Fruit fly (Drosophila melanogaster) whole organism, embryonic: ENCODE results near the gene Ythdf.
A peak's percentile ranks its signal among the peaks of the same experiment; 100 is the strongest.

Source experiments
- Asciz ChIP-seq: fragments of 200-800 bp; sonication (Bioruptor generic); optimal IDR thresholded peaks from 2 replicates; lab custom pipeline; 2017; ENCODE audit warnings: missing biosample characterization, mild to moderate bottlenecking, missing genetic modification characterization, missing genetic modification reagents
- Atf-2 ChIP-seq: fragments of 200-800 bp; sonication (Bioruptor generic); optimal IDR thresholded peaks from 2 replicates; lab custom pipeline; 2016; ENCODE audit warnings: missing biosample characterization, missing genetic modification characterization
- BEAF-32 ChIP-seq: fragments of 200-800 bp; sonication (Bioruptor generic); optimal IDR thresholded peaks from 3 replicates; lab custom pipeline; 2017; ENCODE audit warnings: missing biosample characterization, missing genetic modification characterization, mild to moderate bottlenecking, moderate library complexity, missing genetic modification reagents
- Bgb ChIP-seq: fragments of 200-800 bp; sonication (Bioruptor generic); IDR thresholded peaks from 2 replicates; pipeline ENCODE4 v1.3.6; 2022; ENCODE audit warnings: missing biosample characterization, missing genetic modification characterization; ENCODE audit not compliant: partially characterized antibody
- Bteb2 ChIP-seq: fragments of 200-800 bp; sonication (Bioruptor generic); optimal IDR thresholded peaks from 2 replicates; lab custom pipeline; 2016; ENCODE audit warnings: missing biosample characterization, missing genetic modification characterization
- CG13775 ChIP-seq: fragments of 200-800 bp; sonication (Bioruptor generic); optimal IDR thresholded peaks from 3 replicates; lab custom pipeline; 2017; ENCODE audit warnings: missing biosample characterization, mild to moderate bottlenecking, missing genetic modification characterization
- CG14860 ChIP-seq: fragments of 200-800 bp; sonication (Bioruptor generic); IDR thresholded peaks from 3 replicates; pipeline ENCODE4 v1.3.6; 2022; ENCODE audit warnings: missing biosample characterization, missing genetic modification characterization; ENCODE audit not compliant: partially characterized antibody
- CG15073 ChIP-seq: fragments of 200-800 bp; sonication (Bioruptor generic); optimal IDR thresholded peaks from 2 replicates; lab custom pipeline; 2016; ENCODE audit warnings: missing biosample characterization, missing genetic modification characterization
- CG17186 ChIP-seq: fragments of 200-800 bp; sonication (Bioruptor generic); optimal IDR thresholded peaks from 3 replicates; lab custom pipeline; 2017; ENCODE audit warnings: missing biosample characterization, missing genetic modification reagents, missing genetic modification characterization
- CG17912 ChIP-seq: fragments of 200-800 bp; sonication (Bioruptor generic); optimal IDR thresholded peaks from 2 replicates; lab custom pipeline; 2018; ENCODE audit warnings: missing biosample characterization, mild to moderate bottlenecking, missing genetic modification characterization
- CG1832 ChIP-seq: fragments of 200-800 bp; sonication (Bioruptor generic); optimal IDR thresholded peaks from 2 replicates; lab custom pipeline; 2017; ENCODE audit warnings: missing biosample characterization, mild to moderate bottlenecking, missing genetic modification characterization, inconsistent platforms
- CG30020 ChIP-seq: fragments of 200-800 bp; optimal IDR thresholded peaks from 2 replicates; lab custom pipeline; 2019; ENCODE audit warnings: missing biosample characterization, mild to moderate bottlenecking, missing genetic modification characterization, moderate library complexity
- CG31365 ChIP-seq: fragments of 200-800 bp; sonication (Bioruptor generic); optimal IDR thresholded peaks from 2 replicates; lab custom pipeline; 2018; ENCODE audit warnings: missing biosample characterization, mild to moderate bottlenecking, missing genetic modification characterization
- CG4854 ChIP-seq: fragments of 200-800 bp; sonication (Bioruptor generic); optimal IDR thresholded peaks from 2 replicates; lab custom pipeline; 2016; ENCODE audit warnings: missing biosample characterization, missing genetic modification characterization, inconsistent platforms
- CG6813 ChIP-seq: fragments of 200-800 bp; sonication (Bioruptor generic); optimal IDR thresholded peaks from 2 replicates; lab custom pipeline; 2017; ENCODE audit warnings: missing biosample characterization, missing genetic modification characterization, mild to moderate bottlenecking, moderate library complexity, missing genetic modification reagents
- CG9437 ChIP-seq: fragments of 200-800 bp; sonication (Bioruptor generic); optimal IDR thresholded peaks from 2 replicates; lab custom pipeline; 2018; ENCODE audit warnings: missing biosample characterization, mild to moderate bottlenecking, missing genetic modification characterization
- CG9876 ChIP-seq: fragments of 200-800 bp; sonication (Bioruptor generic); optimal IDR thresholded peaks from 2 replicates; lab custom pipeline; 2016; ENCODE audit warnings: missing biosample characterization, missing genetic modification characterization
- Chrac-16 ChIP-seq: fragments of 200-800 bp; sonication (Bioruptor generic); optimal IDR thresholded peaks from 3 replicates; lab custom pipeline; 2016; ENCODE audit warnings: missing biosample characterization, missing genetic modification characterization
- CkIIα-i1 ChIP-seq: fragments of 200-800 bp; sonication (Bioruptor generic); IDR thresholded peaks from 2 replicates; pipeline ENCODE4 v1.3.6; 2022; ENCODE audit warnings: missing biosample characterization, missing genetic modification characterization
- Dip3 ChIP-seq: fragments of 200-800 bp; sonication (Bioruptor generic); optimal IDR thresholded peaks from 3 replicates; lab custom pipeline; 2016; ENCODE audit warnings: missing biosample characterization, missing genetic modification characterization
- Dp ChIP-seq: fragments of 200-800 bp; sonication (Bioruptor generic); optimal IDR thresholded peaks from 2 replicates; lab custom pipeline; 2018; ENCODE audit warnings: missing biosample characterization, mild to moderate bottlenecking, missing genetic modification characterization, moderate library complexity
- Fer2 ChIP-seq: fragments of 200-800 bp; sonication (Bioruptor generic); optimal IDR thresholded peaks from 2 replicates; lab custom pipeline; 2018; ENCODE audit warnings: missing biosample characterization, mild to moderate bottlenecking, missing genetic modification characterization, moderate library complexity
- Gsc ChIP-seq: fragments of 200-800 bp; sonication (Bioruptor generic); IDR thresholded peaks from 2 replicates; pipeline ENCODE4 v1.3.6; 2022; ENCODE audit warnings: missing biosample characterization, missing genetic modification characterization
- HLH4C ChIP-seq: fragments of 200-800 bp; sonication (Bioruptor generic); IDR thresholded peaks from 3 replicates; pipeline ENCODE4 v1.3.6; 2022; ENCODE audit warnings: missing biosample characterization, missing genetic modification characterization; ENCODE audit not compliant: partially characterized antibody
- HLH54F ChIP-seq: fragments of 200-800 bp; sonication (Bioruptor generic); optimal IDR thresholded peaks from 3 replicates; lab custom pipeline; 2016; ENCODE audit warnings: missing biosample characterization, missing genetic modification characterization
- Lhr ChIP-seq: fragments of 200-800 bp; sonication (Bioruptor generic); optimal IDR thresholded peaks from 3 replicates; lab custom pipeline; 2017; ENCODE audit warnings: mild to moderate bottlenecking, missing biosample characterization, missing genetic modification reagents, missing genetic modification characterization
- Opbp ChIP-seq: fragments of 200-800 bp; sonication (Bioruptor generic); IDR thresholded peaks from 3 replicates; pipeline ENCODE4 v1.3.6; 2022; ENCODE audit warnings: missing biosample characterization, missing genetic modification characterization; ENCODE audit not compliant: partially characterized antibody
- Pdp1 ChIP-seq, 2 experiments: fragments of 200-800 bp; sonication (Bioruptor generic); optimal IDR thresholded peaks; 3 replicates each; lab custom pipeline; 2016; ENCODE audit warnings: missing biosample characterization in 2 of 2, missing genetic modification characterization in 2 of 2, mild to moderate bottlenecking in 1 of 2, moderate library complexity in 1 of 2
- Ssrp ChIP-seq: fragments of 200-800 bp; sonication (Bioruptor generic); optimal IDR thresholded peaks from 2 replicates; lab custom pipeline; 2018; ENCODE audit warnings: missing biosample characterization, mild to moderate bottlenecking, missing genetic modification characterization, moderate library complexity
- ash1 ChIP-seq: fragments of 200-800 bp; sonication (Bioruptor generic); optimal IDR thresholded peaks from 2 replicates; lab custom pipeline; 2018; ENCODE audit warnings: missing biosample characterization, mild to moderate bottlenecking, missing genetic modification characterization
- az2 ChIP-seq: fragments of 200-800 bp; sonication (Bioruptor generic); optimal IDR thresholded peaks from 3 replicates; lab custom pipeline; 2016; ENCODE audit warnings: missing biosample characterization, missing genetic modification characterization
- bigmax ChIP-seq: fragments of 200-800 bp; sonication (Bioruptor generic); optimal IDR thresholded peaks from 2 replicates; lab custom pipeline; 2018; ENCODE audit warnings: missing biosample characterization, mild to moderate bottlenecking, missing genetic modification characterization
- bsh ChIP-seq, 2 experiments: fragments of 200-800 bp; sonication (Bioruptor generic); optimal IDR thresholded peaks; 2 replicates each; lab custom pipeline; 2017 to 2018; ENCODE audit warnings: mild to moderate bottlenecking in 2 of 2, missing biosample characterization in 2 of 2, missing genetic modification characterization in 2 of 2, moderate library complexity in 1 of 2
- caup ChIP-seq: fragments of 200-800 bp; sonication (Bioruptor generic); optimal IDR thresholded peaks from 3 replicates; lab custom pipeline; 2017; ENCODE audit warnings: missing biosample characterization, mild to moderate bottlenecking, missing genetic modification characterization, moderate library complexity; ENCODE audit not compliant: severe bottlenecking
- cwo ChIP-seq: fragments of 200-800 bp; sonication (Bioruptor generic); optimal IDR thresholded peaks from 3 replicates; lab custom pipeline; 2017; ENCODE audit warnings: missing biosample characterization, missing genetic modification characterization, mild to moderate bottlenecking, moderate library complexity, missing genetic modification reagents
- da ChIP-seq: fragments of 200-800 bp; sonication (Bioruptor generic); optimal IDR thresholded peaks from 2 replicates; lab custom pipeline; 2016; ENCODE audit warnings: missing biosample characterization, missing genetic modification characterization
- dysf ChIP-seq: fragments of 200-800 bp; sonication (Bioruptor generic); IDR thresholded peaks from 3 replicates; pipeline ENCODE4 v1.3.6; 2022; ENCODE audit warnings: missing biosample characterization, missing genetic modification characterization
- gcm2 ChIP-seq: fragments of 200-800 bp; sonication (Bioruptor generic); optimal IDR thresholded peaks from 2 replicates; lab custom pipeline; 2016; ENCODE audit warnings: missing biosample characterization, missing genetic modification characterization
- hth ChIP-seq: fragments of >200 bp; optimal IDR thresholded peaks from 2 replicates; lab custom pipeline; 2017; ENCODE audit warnings: inconsistent platforms
- inv ChIP-seq: fragments of 200-800 bp; sonication (Bioruptor generic); IDR thresholded peaks from 2 replicates; pipeline ENCODE4 v1.3.6; 2022; ENCODE audit warnings: missing biosample characterization, missing genetic modification characterization; ENCODE audit not compliant: partially characterized antibody
- lola ChIP-seq, 3 experiments: fragments of >200 bp in 2 of 3; fragments of 200-800 bp in 1 of 3; sonication (Bioruptor generic) in 1 of 3; optimal IDR thresholded peaks; 2 replicates each; lab custom pipeline; 2017 to 2019; ENCODE audit warnings: missing biosample characterization in 3 of 3, missing genetic modification characterization in 3 of 3, mild to moderate bottlenecking in 1 of 3, moderate library complexity in 1 of 3
- nmo ChIP-seq: fragments of 200-800 bp; sonication (Bioruptor generic); optimal IDR thresholded peaks from 2 replicates; lab custom pipeline; 2018; ENCODE audit warnings: missing biosample characterization, mild to moderate bottlenecking, missing genetic modification characterization, moderate library complexity
- odd ChIP-seq: fragments of 200-800 bp; sonication (Bioruptor generic); optimal IDR thresholded peaks from 2 replicates; lab custom pipeline; 2017; ENCODE audit warnings: missing biosample characterization, mild to moderate bottlenecking, missing genetic modification characterization
- p53 ChIP-seq: fragments of 200-800 bp; sonication (Bioruptor generic); optimal IDR thresholded peaks from 2 replicates; lab custom pipeline; 2016; ENCODE audit warnings: missing biosample characterization, missing genetic modification characterization
- seq ChIP-seq: fragments of 200-800 bp; sonication (Bioruptor generic); IDR thresholded peaks from 2 replicates; pipeline ENCODE4 v1.3.6; 2022; ENCODE audit warnings: missing biosample characterization, missing genetic modification characterization
- tna ChIP-seq: fragments of 200-800 bp; sonication (Bioruptor generic); IDR thresholded peaks from 2 replicates; pipeline ENCODE4 v1.3.6; 2022; ENCODE audit warnings: missing biosample characterization, missing genetic modification characterization; ENCODE audit not compliant: partially characterized antibody
- toy ChIP-seq: fragments of 200-800 bp; sonication (Bioruptor generic); IDR thresholded peaks from 2 replicates; pipeline ENCODE4 v1.3.6; 2022; ENCODE audit warnings: missing biosample characterization, missing genetic modification characterization
- twi ChIP-seq: fragments of 200-800 bp; optimal IDR thresholded peaks from 2 replicates; lab custom pipeline; 2019; ENCODE audit warnings: missing biosample characterization, mild to moderate bottlenecking, missing genetic modification characterization, moderate library complexity
- unpg ChIP-seq: fragments of 200-800 bp; sonication (Bioruptor generic); optimal IDR thresholded peaks from 3 replicates; lab custom pipeline; 2018; ENCODE audit warnings: missing biosample characterization, mild to moderate bottlenecking, missing genetic modification characterization, moderate library complexity

The Ythdf gene

dm6 chr3R:25074558-25074964 lies 35.5 kb upstream of the Ythdf start, which contains the start of the genes shams and CG11920 (continued):
- TF ChIP-seq Atf-2 (GFP tag; lab: Kevin White, UChicago) (no peak), p53 (GFP tag; lab: Kevin White, UChicago) (no peak), CG9876 (GFP tag; lab: Kevin White, UChicago) (no peak), Chrac-16 (peak; percentile 1), CG6813 (GFP tag; lab: Kevin White, UChicago) (no peak), CG4854 (GFP tag; lab: Kevin White, UChicago) (no peak), seq (no peak), Pdp1 (GFP tag; optimal IDR thresholded peaks at IDR 0.05; lab: Kevin White, UChicago) (no peak), HLH4C (GFP tag; lab: Robert Waterston, UW) (peak; percentile 67), dysf (GFP tag; lab: Robert Waterston, UW) (no peak), CG17186 (GFP tag; lab: Kevin White, UChicago) (peak; percentile 14), Asciz (no peak), CG15073 (no peak), toy (no peak), BEAF-32 (GFP tag; lab: Kevin White, UChicago) (peak; percentile 65), tna (GFP tag; lab: Robert Waterston, UW) (0 out of 2 replicates have a peak, but pooled peaks have one; percentile 37), CG31365 (tag; lab: Kevin White, UChicago) (no peak), ash1 (no peak), lola (GFP tag; optimal IDR thresholded peaks at IDR 0.05; lab: Kevin White, UChicago) (peak in 1 of 3 experiments; percentile 25), Fer2 (tag; lab: Kevin White, UChicago) (no peak), CG30020 (tag; lab: Kevin White, UChicago) (peak; percentile 97), CkIIα-i1 (GFP tag; lab: Robert Waterston, UW) (no peak), nmo (GFP tag; lab: Kevin White, UChicago) (peak; percentile 51), Bgb (peak; percentile 60), odd (no peak), caup (GFP tag; lab: Kevin White, UChicago) (no peak), cwo (GFP tag; lab: Kevin White, UChicago) (peak; percentile 40), unpg (GFP tag; lab: Kevin White, UChicago) (peak; percentile 29), CG1832 (GFP tag; lab: Kevin White, UChicago) (no peak), Dip3 (no peak), Ssrp (no peak), CG13775 (GFP tag; lab: Kevin White, UChicago) (peak; percentile 18), bsh (GFP tag; optimal IDR thresholded peaks at IDR 0.05; lab: Kevin White, UChicago) (peak in 1 of 2 experiments; percentile 36), az2 (peak; percentile 2), CG17912 (no peak), Lhr (GFP tag; lab: Kevin White, UChicago) (no peak), da (GFP tag; lab: Kevin White, UChicago) (no peak), inv (GFP tag; lab: Robert Waterston, UW) (peak; percentile 34; the same call in 1 of the 2 replicates), Dp (GFP tag; lab: Kevin White, UChicago) (peak; percentile 30), CG9437 (peak; percentile 2), hth (lab: Kevin White, UChicago) (no peak), CG14860 (GFP tag; lab: Robert Waterston, UW) (peak; percentile 45; the same call in 1 of the 3 replicates), Bteb2 (GFP tag; lab: Kevin White, UChicago) (no peak), Gsc (no peak), bigmax (no peak), Opbp (GFP tag; lab: Robert Waterston, UW) (peak; percentile 47; the same call in 1 of the 3 replicates), HLH54F (GFP tag; lab: Kevin White, UChicago) (no peak), gcm2 (GFP tag; lab: Kevin White, UChicago) (no peak), twi (tag; lab: Kevin White, UChicago) (peak; percentile 45)
